Fruit fly (Drosophila melanogaster) whole organism, wandering third instar larva: ENCODE results near the gene msps.

Experiments used
- Abd-B ChIP-seq: fragments of >200 bp; optimal IDR thresholded peaks from 2 replicates; lab custom pipeline; 2017; ENCODE audit warnings: missing biosample characterization, missing genetic modification characterization
- CG32264 ChIP-seq: fragments of 200-800 bp; sonication (Bioruptor generic); optimal IDR thresholded peaks from 2 replicates; lab custom pipeline; 2016; ENCODE audit warnings: missing biosample characterization, missing genetic modification characterization
- CG9705 ChIP-seq: fragments of 200-800 bp; sonication (Bioruptor generic); optimal IDR thresholded peaks from 2 replicates; lab custom pipeline; 2018; ENCODE audit warnings: missing biosample characterization, mild to moderate bottlenecking, missing genetic modification characterization
- CrebA ChIP-seq: fragments of 200-800 bp; sonication (Bioruptor generic); optimal IDR thresholded peaks from 2 replicates; lab custom pipeline; 2016; ENCODE audit warnings: missing biosample characterization, mild to moderate bottlenecking, missing genetic modification characterization, borderline replicate concordance
- Dif ChIP-seq: fragments of 200-275, 200-300 bp; sonication (Bioruptor generic); optimal IDR thresholded peaks from 2 replicates; lab custom pipeline; 2018; ENCODE audit warnings: missing biosample characterization, missing genetic modification characterization; ENCODE audit not compliant: partially characterized antibody
- GATAd ChIP-seq: sonication (Bioruptor generic); optimal IDR thresholded peaks from 2 replicates; lab custom pipeline; 2016; ENCODE audit warnings: missing biosample characterization, missing genetic modification characterization
- HLH106 ChIP-seq: fragments of 200-800 bp; optimal IDR thresholded peaks from 3 replicates; lab custom pipeline; 2019; ENCODE audit warnings: missing biosample characterization, mild to moderate bottlenecking, missing genetic modification characterization, moderate library complexity
- Hnf4 ChIP-seq: fragments of 200-800 bp; sonication (Bioruptor generic); optimal IDR thresholded peaks from 2 replicates; lab custom pipeline; 2016; ENCODE audit warnings: missing biosample characterization, mild to moderate bottlenecking, missing genetic modification characterization
- Hr78 ChIP-seq: fragments of >200 bp; optimal IDR thresholded peaks from 2 replicates; lab custom pipeline; 2017; ENCODE audit warnings: missing biosample characterization, missing genetic modification characterization
- Hr83 ChIP-seq: fragments of 200-300 bp; sonication (Bioruptor generic); optimal IDR thresholded peaks from 2 replicates; lab custom pipeline; 2016; ENCODE audit warnings: missing biosample characterization, mild to moderate bottlenecking, missing genetic modification characterization, moderate library complexity; ENCODE audit not compliant: poor library complexity, severe bottlenecking
- Jra ChIP-seq: sonication (Bioruptor generic); optimal IDR thresholded peaks from 2 replicates; lab custom pipeline; 2016; ENCODE audit warnings: missing biosample characterization, missing genetic modification characterization
- Mio ChIP-seq: sonication (Bioruptor generic); optimal IDR thresholded peaks from 2 replicates; lab custom pipeline; 2016; ENCODE audit warnings: missing biosample characterization, missing genetic modification characterization
- Myc ChIP-seq: fragments of >200 bp; optimal IDR thresholded peaks from 2 replicates; lab custom pipeline; 2017
- N ChIP-seq: fragments of >200 bp; optimal IDR thresholded peaks from 2 replicates; lab custom pipeline; 2018; ENCODE audit warnings: missing biosample characterization, missing external identifiers, missing genetic modification characterization
- OdsH ChIP-seq: fragments of 200-800 bp; sonication (Bioruptor generic); optimal IDR thresholded peaks from 2 replicates; lab custom pipeline; 2016; ENCODE audit warnings: missing biosample characterization, mild to moderate bottlenecking, missing genetic modification characterization
- Rel ChIP-seq, 2 experiments: fragments of 200-800 bp; sonication (Bioruptor generic) in 1 of 2; optimal IDR thresholded peaks; 2 replicates in 1 of 2; 3 replicates in 1 of 2; lab custom pipeline; 2016 to 2019; ENCODE audit warnings: mild to moderate bottlenecking in 2 of 2, missing biosample characterization in 2 of 2, missing genetic modification characterization in 2 of 2, moderate library complexity in 1 of 2
- Sp1 ChIP-seq: fragments of 200-800 bp; sonication (Bioruptor generic); optimal IDR thresholded peaks from 3 replicates; lab custom pipeline; 2019; ENCODE audit warnings: missing biosample characterization, mild to moderate bottlenecking, missing genetic modification characterization, moderate library complexity
- Vsx2 ChIP-seq: fragments of 200-300, 225-300 bp; sonication (Bioruptor generic); optimal IDR thresholded peaks from 2 replicates; lab custom pipeline; 2018; ENCODE audit warnings: missing biosample characterization, missing genetic modification characterization; ENCODE audit not compliant: partially characterized antibody
- br ChIP-seq: fragments of 200-800 bp; sonication (Bioruptor generic); optimal IDR thresholded peaks from 2 replicates; lab custom pipeline; 2016; ENCODE audit warnings: missing biosample characterization, missing genetic modification characterization
- brk ChIP-seq: fragments of 200-800 bp; sonication (Bioruptor generic); optimal IDR thresholded peaks from 2 replicates; lab custom pipeline; 2016; ENCODE audit warnings: missing biosample characterization, mild to moderate bottlenecking, missing genetic modification characterization
- dl ChIP-seq, 2 experiments: fragments of 175-275, 200-275 bp in 1 of 2; fragments of 200-275 bp in 1 of 2; sonication (Bioruptor generic); optimal IDR thresholded peaks; lab custom pipeline; 2018; ENCODE audit warnings: mild to moderate bottlenecking in 2 of 2, missing biosample characterization in 2 of 2, missing genetic modification characterization in 2 of 2, moderate library complexity in 2 of 2; ENCODE audit not compliant: partially characterized antibody in 2 of 2, insufficient read depth in 1 of 2
- dmrt93B ChIP-seq: fragments of 200-800 bp; sonication (Bioruptor generic); optimal IDR thresholded peaks from 2 replicates; lab custom pipeline; 2018; ENCODE audit warnings: missing biosample characterization, mild to moderate bottlenecking, missing genetic modification characterization
- ey ChIP-seq: fragments of 200-800 bp; sonication (Bioruptor generic); optimal IDR thresholded peaks from 2 replicates; lab custom pipeline; 2016; ENCODE audit warnings: missing biosample characterization, missing genetic modification characterization
- foxo ChIP-seq, 2 experiments: fragments of 200-800 bp; sonication (Bioruptor generic); optimal IDR thresholded peaks; 2 replicates in 1 of 2; 3 replicates in 1 of 2; lab custom pipeline; 2016 to 2017; ENCODE audit warnings: missing biosample characterization in 2 of 2, missing genetic modification characterization in 2 of 2
- fru ChIP-seq: fragments of 200-800 bp; sonication (Bioruptor generic); optimal IDR thresholded peaks from 3 replicates; lab custom pipeline; 2016; ENCODE audit warnings: missing biosample characterization, mild to moderate bottlenecking, missing genetic modification characterization
- h ChIP-seq: fragments of 200-800 bp; sonication (Bioruptor generic); optimal IDR thresholded peaks from 3 replicates; lab custom pipeline; 2016; ENCODE audit warnings: missing biosample characterization, mild to moderate bottlenecking, missing genetic modification characterization
- jim ChIP-seq: fragments of 175-275, 200-325 bp; sonication (Bioruptor generic); optimal IDR thresholded peaks from 2 replicates; lab custom pipeline; 2016; ENCODE audit warnings: missing biosample characterization, mild to moderate bottlenecking, missing genetic modification characterization
- lola ChIP-seq: fragments of >200 bp; optimal IDR thresholded peaks from 2 replicates; lab custom pipeline; 2017; ENCODE audit warnings: missing biosample characterization, missing genetic modification characterization
- pan ChIP-seq: fragments of >200 bp; optimal IDR thresholded peaks from 2 replicates; lab custom pipeline; 2017
- psq ChIP-seq: fragments of 200-800 bp; sonication (Bioruptor generic); optimal IDR thresholded peaks from 3 replicates; lab custom pipeline; 2017; ENCODE audit warnings: missing biosample characterization, mild to moderate bottlenecking, missing genetic modification characterization, moderate library complexity
- rgr ChIP-seq: fragments of 200-800 bp; sonication (Bioruptor generic); optimal IDR thresholded peaks from 3 replicates; lab custom pipeline; 2016; ENCODE audit warnings: missing biosample characterization, mild to moderate bottlenecking, missing genetic modification characterization
- sage ChIP-seq: fragments of 200-800 bp; sonication (Bioruptor generic); optimal IDR thresholded peaks from 2 replicates; lab custom pipeline; 2016; ENCODE audit warnings: missing biosample characterization, mild to moderate bottlenecking, missing genetic modification characterization
- sv ChIP-seq: fragments of 200-800 bp; sonication (Bioruptor generic); optimal IDR thresholded peaks from 3 replicates; lab custom pipeline; 2016; ENCODE audit warnings: missing biosample characterization, missing genetic modification characterization
- tai ChIP-seq: sonication (Bioruptor generic); optimal IDR thresholded peaks from 2 replicates; lab custom pipeline; 2016; ENCODE audit warnings: missing biosample characterization, missing genetic modification characterization
- usp ChIP-seq: fragments of >200 bp; optimal IDR thresholded peaks from 2 replicates; lab custom pipeline; 2017; ENCODE audit warnings: missing biosample characterization, missing genetic modification characterization
- woc ChIP-seq: sonication (Bioruptor generic); optimal IDR thresholded peaks from 2 replicates; lab custom pipeline; 2016; ENCODE audit warnings: missing biosample characterization, mild to moderate bottlenecking, missing genetic modification characterization

Gene msps

DNA sequence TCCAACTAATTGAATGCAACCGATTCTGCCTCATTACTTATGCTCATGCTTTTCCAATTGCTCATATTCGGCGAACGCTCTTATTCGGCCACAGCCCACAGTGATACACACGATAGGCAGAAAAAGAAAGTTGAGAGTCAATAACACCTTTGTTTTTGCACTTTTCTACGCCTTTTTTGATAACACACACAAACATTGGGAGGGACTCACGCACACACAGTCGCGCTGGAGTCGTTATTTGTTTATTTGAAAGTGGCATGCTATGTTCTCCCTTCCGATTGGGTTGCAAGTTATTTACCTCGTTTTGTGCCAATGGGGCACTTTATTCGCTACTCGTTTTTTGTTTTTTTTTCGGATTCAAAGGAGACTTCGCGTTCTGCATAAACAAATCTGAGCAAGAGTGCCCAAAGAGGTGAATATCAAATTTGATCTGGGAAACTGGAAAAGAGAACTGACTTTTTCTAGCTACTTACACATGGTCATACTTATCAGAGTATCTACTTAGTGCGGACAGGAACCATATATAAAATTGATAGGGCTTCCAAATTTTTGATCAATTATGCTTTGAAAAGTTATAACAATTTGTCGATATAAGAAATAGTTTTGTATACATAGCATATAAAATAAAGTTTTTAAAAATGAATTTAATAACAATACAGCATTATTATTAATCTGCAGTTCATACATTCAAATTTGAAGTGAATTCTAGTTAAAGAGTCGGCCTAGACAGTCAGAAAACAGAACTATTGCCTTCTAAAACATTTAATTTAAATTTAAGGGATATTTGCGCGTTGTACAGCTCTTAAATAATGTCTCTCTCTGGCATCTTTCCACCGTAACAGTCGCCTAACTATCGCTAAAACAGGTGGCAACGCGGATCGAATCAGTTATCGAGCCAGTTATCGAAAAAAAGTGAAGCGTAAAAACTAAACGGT lies 48.0 kb downstream of the msps start, which contains the start of the genes Mhcl and Akt:
Mhcl (minus strand) TSS at position 429 of the 935 bp plus-strand sequence.
Akt (plus strand) TSS at position 896 of the 935 bp plus-strand sequence.
- no peak for TF ChIP-seq OdsH (GFP tag; lab: Kevin White, UChicago)
- TF ChIP-seq ey, result no peak
- no peak for TF ChIP-seq pan (lab: Kevin White, UChicago)
- TF ChIP-seq Hnf4, result peak; percentile 3
- no peak for TF ChIP-seq Sp1
- TF ChIP-seq Jra (GFP tag; lab: Kevin White, UChicago), result no peak
- no peak for TF ChIP-seq GATAd (GFP tag; lab: Kevin White, UChicago)
- TF ChIP-seq jim (GFP tag; lab: Kevin White, UChicago), result no peak
- no peak for TF ChIP-seq usp
- TF ChIP-seq dmrt93B, result no peak
- no peak for TF ChIP-seq fru
- TF ChIP-seq Abd-B, result no peak
- no peak for TF ChIP-seq CG32264
- no peak for TF ChIP-seq Vsx2 (GFP tag; lab: Kevin White, UChicago)
- no peak for TF ChIP-seq woc
- TF ChIP-seq foxo (GFP tag; optimal IDR thresholded peaks at IDR 0.05; lab: Kevin White, UChicago), result peak in 1 of 2 experiments; percentile 1
- peak; percentile 37 for TF ChIP-seq HLH106
- TF ChIP-seq Rel (GFP tag; optimal IDR thresholded peaks at IDR 0.05; lab: Kevin White, UChicago), result no peak
- TF ChIP-seq Rel (tag; optimal IDR thresholded peaks at IDR 0.05; lab: Kevin White, UChicago), result no peak
- no peak for TF ChIP-seq rgr (GFP tag; lab: Kevin White, UChicago)
- no peak for TF ChIP-seq sage (GFP tag; lab: Kevin White, UChicago)
- TF ChIP-seq CrebA (GFP tag; lab: Kevin White, UChicago), result no peak
- peak; percentile 6 for TF ChIP-seq sv (GFP tag; lab: Kevin White, UChicago)
- no peak for TF ChIP-seq br
- peak; percentile 17 for TF ChIP-seq tai (GFP tag; lab: Kevin White, UChicago)
- peak; percentile 27 for TF ChIP-seq Myc (lab: Kevin White, UChicago)
- peak; percentile 14 for TF ChIP-seq brk (GFP tag; lab: Kevin White, UChicago)
- TF ChIP-seq Dif, result no peak
- TF ChIP-seq psq, result no peak

DNA sequence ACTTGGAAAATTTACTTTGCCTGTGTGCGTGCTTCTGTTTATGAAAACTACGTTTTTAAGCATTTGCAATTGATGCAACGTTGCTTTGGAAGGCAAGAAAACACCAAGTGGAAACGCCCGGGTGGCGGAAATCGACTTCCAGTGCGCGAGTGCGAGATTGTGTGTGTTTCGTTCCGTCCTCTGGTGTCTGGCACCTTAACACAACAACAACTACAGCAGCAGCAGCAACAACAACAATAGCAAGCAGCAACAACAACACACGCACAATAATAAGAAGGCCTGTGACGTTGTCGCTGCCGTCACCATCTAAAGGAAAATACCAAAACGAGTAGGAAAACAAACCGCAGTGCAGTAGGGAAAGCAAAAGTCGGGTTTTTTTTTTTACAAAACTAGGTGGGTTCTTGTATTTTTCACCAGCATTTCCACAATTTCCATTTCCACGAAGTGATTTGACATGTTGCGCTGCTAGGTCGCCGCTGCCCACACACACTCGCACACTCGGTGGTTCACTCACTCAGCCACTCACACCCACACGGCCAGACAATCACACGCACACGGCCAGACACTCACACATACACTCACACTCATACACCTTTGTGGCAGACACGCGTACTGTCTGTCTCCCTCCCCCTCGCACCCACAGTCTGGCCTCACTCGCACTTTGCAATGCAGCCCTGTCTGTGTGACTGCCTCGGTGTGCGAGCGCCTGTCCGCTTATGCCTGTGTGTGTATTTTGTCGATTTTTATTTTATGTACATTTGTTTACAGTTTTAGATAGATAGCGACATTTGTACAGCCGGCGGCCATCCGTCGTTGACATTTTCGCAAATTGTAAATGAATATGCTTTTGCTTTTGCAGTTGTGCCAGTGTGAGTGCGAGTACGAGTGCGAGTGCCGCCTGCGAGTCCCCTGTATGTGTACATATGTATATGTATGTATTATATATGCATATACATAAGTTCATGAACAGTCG lies 49.0 kb downstream of the msps start:
- peak; percentile 71 for TF ChIP-seq Abd-B
- TF ChIP-seq brk (GFP tag; lab: Kevin White, UChicago), result peak; percentile 88
- TF ChIP-seq sage (GFP tag; lab: Kevin White, UChicago), result peak; percentile 14
- TF ChIP-seq psq, result peak; percentile 12
- TF ChIP-seq CG32264, result no peak
- peak; percentile 81 for TF ChIP-seq Hnf4
- TF ChIP-seq woc, result no peak
- TF ChIP-seq fru, result peak; percentile 73
- peak; percentile 64 for TF ChIP-seq tai (GFP tag; lab: Kevin White, UChicago)
- TF ChIP-seq rgr (GFP tag; lab: Kevin White, UChicago), result peak; percentile 62
- TF ChIP-seq CG9705 (GFP tag; lab: Kevin White, UChicago), result no peak
- TF ChIP-seq ey, result peak; percentile 25
- peak; percentile 99 for TF ChIP-seq h (GFP tag; lab: Kevin White, UChicago)
- peak; percentile 91 for TF ChIP-seq Hr78 (GFP tag; lab: Kevin White, UChicago)
- no peak for TF ChIP-seq pan (lab: Kevin White, UChicago)
- TF ChIP-seq dl (GFP tag; optimal IDR thresholded peaks at IDR 0.05; lab: Kevin White, UChicago; ENCODE audit: insufficient read depth in 1 of 2, partially characterized antibody in 2 of 2), result no peak
- TF ChIP-seq Sp1, result peak; percentile 51
- TF ChIP-seq CrebA (GFP tag; lab: Kevin White, UChicago), result peak; percentile 91
- peak; percentile 79 for TF ChIP-seq Dif
- TF ChIP-seq OdsH (GFP tag; lab: Kevin White, UChicago), result peak; percentile 53
- no peak for TF ChIP-seq sv (GFP tag; lab: Kevin White, UChicago)
- peak; percentile 75 for TF ChIP-seq Jra (GFP tag; lab: Kevin White, UChicago)
- TF ChIP-seq jim (GFP tag; lab: Kevin White, UChicago), result no peak
- TF ChIP-seq N (GFP tag; lab: Kevin White, UChicago), result peak; percentile 100
- no peak for TF ChIP-seq lola (GFP tag; lab: Kevin White, UChicago)
- TF ChIP-seq foxo (GFP tag; optimal IDR thresholded peaks at IDR 0.05; lab: Kevin White, UChicago), result peak; percentile 19 to 54
- TF ChIP-seq HLH106, result peak; percentile 44
- peak; percentile 72 for TF ChIP-seq br
- peak; percentile 98 for TF ChIP-seq Hr83 (GFP tag; lab: Kevin White, UChicago)
- TF ChIP-seq Rel (GFP tag; optimal IDR thresholded peaks at IDR 0.05; lab: Kevin White, UChicago), result peak; percentile 49
- TF ChIP-seq Rel (tag; optimal IDR thresholded peaks at IDR 0.05; lab: Kevin White, UChicago), result peak; percentile 93
- peak; percentile 42 for TF ChIP-seq Mio (GFP tag; lab: Kevin White, UChicago)
